Worm (Caenorhabditis elegans) whole organism, L3 larva: ENCODE data around the gene old-1.

Experiments
- R02D3.7 ChIP-seq: fragments of 150-350 bp; optimal IDR thresholded peaks from 2 replicates; lab custom pipeline; 2014; ENCODE audit warnings: missing biosample characterization, missing genetic modification characterization
- ZK546.5 ChIP-seq: sonication (generic microtip); optimal IDR thresholded peaks from 2 replicates; lab custom pipeline; 2017; ENCODE audit warnings: missing biosample characterization, missing genetic modification characterization
- ceh-28 ChIP-seq: fragments of 150-350 bp; optimal IDR thresholded peaks from 2 replicates; lab custom pipeline; 2014; ENCODE audit warnings: missing biosample characterization, missing genetic modification reagents, missing genetic modification characterization
- ceh-82 ChIP-seq: fragments of 150-350 bp; optimal IDR thresholded peaks from 2 replicates; lab custom pipeline; 2014; ENCODE audit warnings: missing biosample characterization, missing genetic modification characterization
- ceh-9 ChIP-seq: sonication (generic microtip); optimal IDR thresholded peaks from 2 replicates; lab custom pipeline; 2018; ENCODE audit warnings: missing biosample characterization, missing genetic modification characterization
- egl-27 ChIP-seq: sonication (generic microtip); optimal IDR thresholded peaks from 4 replicates; lab custom pipeline; 2017; ENCODE audit warnings: missing biosample characterization, missing genetic modification reagents, missing genetic modification characterization
- egl-5 ChIP-seq: fragments of 150-350 bp; optimal IDR thresholded peaks from 2 replicates; lab custom pipeline; 2017; ENCODE audit warnings: missing biosample characterization, missing genetic modification reagents, missing genetic modification characterization, inconsistent platforms
- elt-1 ChIP-seq: fragments of 150-350 bp; optimal IDR thresholded peaks from 2 replicates; lab custom pipeline; 2014; ENCODE audit warnings: missing biosample characterization, missing genetic modification characterization
- elt-2 ChIP-seq: sonication (generic microtip); optimal IDR thresholded peaks from 2 replicates; lab custom pipeline; 2016; ENCODE audit warnings: missing genetic modification reagents, mild to moderate bottlenecking, missing genetic modification characterization, missing compliant biosample characterization
- elt-3 ChIP-seq, 3 experiments: fragments of 150-350 bp in 1 of 3; sonication (generic microtip) in 2 of 3; optimal IDR thresholded peaks; 2 replicates in 2 of 3; 4 replicates in 1 of 3; lab custom pipeline; 2014 to 2017; ENCODE audit warnings: missing biosample characterization in 3 of 3, missing genetic modification characterization in 3 of 3
- eor-1 ChIP-seq, 2 experiments: fragments of 150-350 bp; optimal IDR thresholded peaks; 2 replicates each; lab custom pipeline; 2014 to 2018; ENCODE audit warnings: missing biosample characterization in 2 of 2, missing genetic modification characterization in 2 of 2
- fkh-2 ChIP-seq: fragments of 150-350 bp; optimal IDR thresholded peaks from 2 replicates; lab custom pipeline; 2014; ENCODE audit warnings: missing biosample characterization, missing genetic modification reagents, missing genetic modification characterization
- fos-1 ChIP-seq: fragments of 150-350 bp; optimal IDR thresholded peaks from 2 replicates; lab custom pipeline; 2014; ENCODE audit warnings: missing biosample characterization, missing genetic modification characterization
- hmg-11 ChIP-seq: sonication (generic microtip); optimal IDR thresholded peaks from 2 replicates; lab custom pipeline; 2016; ENCODE audit warnings: missing genetic modification characterization, missing compliant biosample characterization
- lsy-12 ChIP-seq: sonication (generic microtip); optimal IDR thresholded peaks from 2 replicates; lab custom pipeline; 2016; ENCODE audit warnings: mild to moderate bottlenecking, missing genetic modification characterization, missing compliant biosample characterization
- nfya-1 ChIP-seq: sonication (generic microtip); optimal IDR thresholded peaks from 2 replicates; lab custom pipeline; 2017; ENCODE audit warnings: missing genetic modification characterization, mild to moderate bottlenecking, missing compliant biosample characterization, antibody characterized with exemption, moderate library complexity; ENCODE audit not compliant: insufficient read depth
- nhr-11 ChIP-seq: fragments of 150-350 bp; optimal IDR thresholded peaks from 2 replicates; lab custom pipeline; 2014; ENCODE audit warnings: missing biosample characterization, missing genetic modification characterization
- nhr-12 ChIP-seq: fragments of 150-350 bp; optimal IDR thresholded peaks from 2 replicates; lab custom pipeline; 2014; ENCODE audit warnings: missing biosample characterization, missing genetic modification characterization
- nhr-23 ChIP-seq: fragments of 150-350 bp; optimal IDR thresholded peaks from 2 replicates; lab custom pipeline; 2014; ENCODE audit warnings: missing biosample characterization, missing genetic modification reagents, missing genetic modification characterization
- nhr-237 ChIP-seq: fragments of 150-350 bp; optimal IDR thresholded peaks from 2 replicates; lab custom pipeline; 2014; ENCODE audit warnings: missing biosample characterization, missing genetic modification characterization
- nhr-25 ChIP-seq: sonication (generic microtip); optimal IDR thresholded peaks from 2 replicates; lab custom pipeline; 2017; ENCODE audit warnings: missing biosample characterization, missing genetic modification characterization
- nhr-28 ChIP-seq: fragments of 150-350 bp; optimal IDR thresholded peaks from 2 replicates; lab custom pipeline; 2014; ENCODE audit warnings: missing biosample characterization, missing genetic modification characterization
- nhr-43 ChIP-seq: sonication (generic microtip); optimal IDR thresholded peaks from 2 replicates; lab custom pipeline; 2016; ENCODE audit warnings: mild to moderate bottlenecking, missing genetic modification characterization, missing compliant biosample characterization; ENCODE audit not compliant: poor library complexity, severe bottlenecking
- nhr-67 ChIP-seq: fragments of 150-350 bp; optimal IDR thresholded peaks from 2 replicates; lab custom pipeline; 2014; ENCODE audit warnings: missing biosample characterization, missing genetic modification characterization
- nhr-76 ChIP-seq: fragments of 150-350 bp; sonication (generic microtip); optimal IDR thresholded peaks from 5 replicates; lab custom pipeline; 2014; ENCODE audit warnings: missing biosample characterization, missing genetic modification characterization
- pha-4 ChIP-seq: fragments of 150-350 bp; optimal IDR thresholded peaks from 2 replicates; lab custom pipeline; 2014; ENCODE audit warnings: missing biosample characterization, missing genetic modification reagents, missing genetic modification characterization
- pqm-1 ChIP-seq: fragments of 150-350 bp; optimal IDR thresholded peaks from 2 replicates; lab custom pipeline; 2017; ENCODE audit warnings: missing biosample characterization, missing genetic modification characterization, inconsistent platforms
- skn-1 ChIP-seq: fragments of 150-350 bp; optimal IDR thresholded peaks from 2 replicates; lab custom pipeline; 2014; ENCODE audit warnings: missing biosample characterization, missing genetic modification characterization
- tbx-2 ChIP-seq: sonication (generic microtip); optimal IDR thresholded peaks from 2 replicates; lab custom pipeline; 2016; ENCODE audit warnings: mild to moderate bottlenecking, missing genetic modification characterization, missing compliant biosample characterization
- unc-62 ChIP-seq: fragments of 150-350 bp; sonication (generic microtip); optimal IDR thresholded peaks from 4 replicates; lab custom pipeline; 2014; ENCODE audit warnings: missing biosample characterization, missing genetic modification reagents, missing genetic modification characterization
- zag-1 ChIP-seq: fragments of 150-350 bp; optimal IDR thresholded peaks from 2 replicates; lab custom pipeline; 2014; ENCODE audit warnings: missing biosample characterization, missing genetic modification characterization
- ztf-11 ChIP-seq: fragments of 150-350 bp; optimal IDR thresholded peaks from 2 replicates; lab custom pipeline; 2014; ENCODE audit warnings: missing biosample characterization, missing genetic modification characterization
- ztf-4 ChIP-seq: fragments of 150-350 bp; optimal IDR thresholded peaks from 2 replicates; lab custom pipeline; 2014; ENCODE audit warnings: missing biosample characterization, missing genetic modification characterization

Gene old-1

DNA sequence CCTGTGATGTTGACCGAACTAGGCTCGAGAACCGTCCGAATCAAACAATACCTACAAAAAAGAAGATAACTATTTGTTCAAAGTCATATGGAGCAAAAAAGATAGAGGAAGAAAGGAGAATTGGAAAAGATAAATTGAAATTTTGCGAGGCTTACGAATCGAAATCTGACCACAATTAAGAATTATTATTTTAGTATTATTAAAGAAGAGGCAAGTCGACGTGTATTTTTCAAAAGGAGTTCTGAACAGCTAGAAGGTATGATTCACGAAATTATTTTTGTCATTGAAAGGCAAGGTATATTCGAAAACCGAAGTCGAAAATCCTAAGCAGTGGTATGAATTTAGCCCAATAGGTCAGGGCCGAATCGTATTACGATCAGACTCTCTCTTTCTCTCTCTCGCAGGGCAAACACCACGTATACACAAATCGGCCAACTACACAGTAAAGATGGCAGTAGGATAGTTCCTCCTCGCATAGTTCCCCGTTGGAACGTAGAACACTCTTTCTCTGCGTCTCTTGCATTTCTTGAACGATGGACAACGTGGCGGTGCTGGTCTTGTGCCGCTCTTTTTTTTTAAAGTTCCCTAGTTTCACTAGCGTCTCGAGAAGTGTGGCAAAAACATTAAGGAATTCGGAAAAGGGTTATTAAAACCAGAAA lies 22.6 kb upstream of the old-1 start, which contains the start of gene vgln-1:
Gene vgln-1, minus strand, starts transcription at position 51 of the 659 bp plus-strand sequence.
- TF ChIP-seq hmg-11 (tag; lab: Kevin White, UChicago) (peak; percentile 1), nhr-25 (peak; percentile 55), ceh-82 (tag; lab: Kevin White, UChicago) (no peak), pha-4 (peak; percentile 69), ceh-9 (tag; lab: Kevin White, UChicago) (no peak), nhr-23 (tag; lab: Kevin White, UChicago) (peak; percentile 61)

ce11 chrII:9888549-9888948 lies 20.0 kb upstream of the old-1 start:
- TF ChIP-seq nhr-25, result no peak
- no peak for TF ChIP-seq nfya-1
- TF ChIP-seq eor-1 (tag; optimal IDR thresholded peaks at IDR 0.05; lab: Kevin White, UChicago), result no peak
- TF ChIP-seq ztf-4 (tag; lab: Kevin White, UChicago), result no peak
- no peak for TF ChIP-seq fkh-2 (tag; lab: Kevin White, UChicago)
- no peak for TF ChIP-seq nhr-43 (tag; lab: Kevin White, UChicago)
- no peak for TF ChIP-seq R02D3.7
- no peak for TF ChIP-seq nhr-76 (tag; lab: Kevin White, UChicago)

- TF ChIP-seq nhr-12, result no peak
- no peak for TF ChIP-seq ceh-28
- TF ChIP-seq egl-5 (tag; lab: Kevin White, UChicago), result no peak
- TF ChIP-seq unc-62 (GFP tag; lab: Kevin White, UChicago), result no peak
- no peak for TF ChIP-seq elt-3 (tag; optimal IDR thresholded peaks at IDR 0.05; lab: Kevin White, UChicago)
- TF ChIP-seq elt-2 (tag; lab: Kevin White, UChicago), result no peak
- TF ChIP-seq nfya-1, result no peak
- TF ChIP-seq, all 47 proteins: peak for 0
Observed at ce11 chrII:9886216-9886615, 17.7 kb upstream of the old-1 start, which contains the start of gene algn-8. Gene algn-8, minus strand, starts transcription at chrII:9886442.

DNA sequence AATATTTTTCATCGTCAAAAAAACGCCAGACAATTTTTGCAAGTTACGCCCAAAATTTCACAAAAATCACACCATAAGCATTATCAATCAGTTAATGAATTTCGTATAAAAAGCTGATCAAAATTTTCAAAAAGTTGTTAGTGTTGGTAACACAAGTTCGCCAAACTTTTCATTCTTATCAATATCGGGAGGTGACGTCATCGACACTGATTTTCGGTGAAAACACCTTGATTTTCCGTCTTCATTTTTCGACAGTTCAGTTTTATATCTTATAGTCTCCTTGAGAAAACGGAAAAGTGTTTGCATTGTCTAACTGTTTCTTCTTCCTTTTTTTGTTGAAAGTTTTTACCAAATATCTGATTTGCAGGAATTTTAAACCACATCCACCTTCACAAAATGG lies 12.3 kb upstream of the old-1 start, which contains the start of gene C08H9.15:
Gene C08H9.15, plus strand, starts transcription at position 368 of the 400 bp plus-strand sequence.
- TF ChIP-seq nhr-43 (tag; lab: Kevin White, UChicago) (no peak), elt-2 (tag; lab: Kevin White, UChicago) (no peak), nhr-23 (tag; lab: Kevin White, UChicago) (no peak), elt-1 (tag; lab: Kevin White, UChicago) (no peak), nhr-28 (tag; lab: Kevin White, UChicago) (no peak), fkh-2 (tag; lab: Kevin White, UChicago) (no peak), ztf-4 (tag; lab: Kevin White, UChicago) (no peak), nhr-25 (peak; percentile 30)

ce11 chrII:9879815-9880214 lies 11.3 kb upstream of the old-1 start:
- TF ChIP-seq nhr-23 (tag; lab: Kevin White, UChicago) (peak; percentile 32), fos-1 (tag; lab: Kevin White, UChicago) (no peak)

- TF ChIP-seq elt-3 (tag; optimal IDR thresholded peaks at IDR 0.05; lab: Kevin White, UChicago), result no peak
- no peak for TF ChIP-seq egl-27 (tag; lab: Kevin White, UChicago)
- TF ChIP-seq nhr-237 (tag; lab: Kevin White, UChicago), result no peak
- no peak for TF ChIP-seq zag-1 (tag; lab: Kevin White, UChicago)
- TF ChIP-seq lsy-12 (tag; lab: Kevin White, UChicago), result no peak
- no peak for TF ChIP-seq elt-1 (tag; lab: Kevin White, UChicago)
- no peak for TF ChIP-seq ztf-11 (tag; lab: Kevin White, UChicago)
- TF ChIP-seq eor-1 (tag; optimal IDR thresholded peaks at IDR 0.05; lab: Kevin White, UChicago), result no peak
- no peak for TF ChIP-seq ZK546.5 (tag; lab: Kevin White, UChicago)
- no peak for TF ChIP-seq skn-1
- no peak for TF ChIP-seq nhr-67 (tag; lab: Kevin White, UChicago)
- no peak for TF ChIP-seq fos-1 (tag; lab: Kevin White, UChicago)
- TF ChIP-seq nhr-11, result no peak
- no peak for TF ChIP-seq pqm-1 (tag; lab: Kevin White, UChicago)
- TF ChIP-seq nhr-23 (tag; lab: Kevin White, UChicago), result no peak
- TF ChIP-seq tbx-2, result no peak
- no peak for TF ChIP-seq nhr-43 (tag; lab: Kevin White, UChicago)
- no peak for TF ChIP-seq nfya-1
Observed at ce11 chrII:9874508-9875229, 6.1 kb upstream of the old-1 start, which contains the start of the genes chil-2 and ctsa-3.2. Gene chil-2, minus strand, starts transcription at chrII:9874608. Gene ctsa-3.2, plus strand, starts transcription at chrII:9875179.
